Worm (Caenorhabditis elegans) whole organism, L4/young adult: Measurements from ENCODE around the gene M04B2.2.

ENCODE experiments used
- W03F9.2 ChIP-seq: fragments of 150-350 bp; optimal IDR thresholded peaks from 2 replicates; lab custom pipeline; 2014; ENCODE audit warnings: missing biosample characterization, missing genetic modification characterization
- dao-5 ChIP-seq: sonication (generic microtip); optimal IDR thresholded peaks from 2 replicates; lab custom pipeline; 2016; ENCODE audit warnings: missing genotype, missing genetic modification characterization, moderate library complexity, missing compliant biosample characterization
- him-1 ChIP-seq: sonication (generic microtip); optimal IDR thresholded peaks from 2 replicates; lab custom pipeline; 2016; ENCODE audit warnings: missing genotype, missing genetic modification reagents, missing genetic modification characterization, missing compliant biosample characterization

- no peak for TF ChIP-seq W03F9.2 (tag; lab: Kevin White, UChicago)
- TF ChIP-seq him-1 (tag; lab: Kevin White, UChicago), result no peak
- no peak for TF ChIP-seq dao-5 (tag; lab: Kevin White, UChicago)
Measured at ce11 chrIV:11492345-11492744, 35.5 kb upstream of the M04B2.2 start.
